Fruit fly (Drosophila melanogaster) whole organism, embryonic: ENCODE data around the gene CG9903.

Experiments used
- CG11560 ChIP-seq: fragments of 200-800 bp; sonication (Bioruptor generic); IDR thresholded peaks from 3 replicates; pipeline ENCODE4 v1.3.6; 2022; ENCODE audit warnings: missing biosample characterization, missing genetic modification characterization
- CG12219 ChIP-seq: fragments of 200-800 bp; sonication (Bioruptor generic); optimal IDR thresholded peaks from 3 replicates; lab custom pipeline; 2018; ENCODE audit warnings: missing biosample characterization, mild to moderate bottlenecking, missing genetic modification characterization
- CG13296 ChIP-seq: fragments of 200-800 bp; sonication (Bioruptor generic); optimal IDR thresholded peaks from 3 replicates; lab custom pipeline; 2018; ENCODE audit warnings: missing biosample characterization, mild to moderate bottlenecking, missing genetic modification characterization
- CG13894 ChIP-seq: fragments of 200-800 bp; sonication (Bioruptor generic); optimal IDR thresholded peaks from 3 replicates; lab custom pipeline; 2018; ENCODE audit warnings: missing biosample characterization, mild to moderate bottlenecking, missing genetic modification characterization, moderate library complexity
- CG1602 ChIP-seq: fragments of 200-800 bp; sonication (Bioruptor generic); optimal IDR thresholded peaks from 3 replicates; lab custom pipeline; 2016; ENCODE audit warnings: missing biosample characterization, missing genetic modification characterization
- CG1603 ChIP-seq: fragments of 200-800 bp; sonication (Bioruptor generic); optimal IDR thresholded peaks from 2 replicates; lab custom pipeline; 2019; ENCODE audit warnings: missing biosample characterization, mild to moderate bottlenecking, missing genetic modification characterization, moderate library complexity
- CG30403 ChIP-seq: fragments of 200-800 bp; sonication (Bioruptor generic); optimal IDR thresholded peaks from 3 replicates; lab custom pipeline; 2016; ENCODE audit warnings: missing biosample characterization, missing genetic modification characterization
- CG34224 ChIP-seq: fragments of 200-800 bp; sonication (Bioruptor generic); IDR thresholded peaks from 3 replicates; pipeline ENCODE4 v1.3.6; 2022; ENCODE audit warnings: missing biosample characterization, missing genetic modification characterization; ENCODE audit not compliant: partially characterized antibody
- CG3838 ChIP-seq: fragments of 200-800 bp; sonication (Bioruptor generic); optimal IDR thresholded peaks from 3 replicates; lab custom pipeline; 2016; ENCODE audit warnings: missing biosample characterization, missing genetic modification characterization
- CG3995 ChIP-seq: fragments of 200-800 bp; sonication (Bioruptor generic); optimal IDR thresholded peaks from 3 replicates; lab custom pipeline; 2016; ENCODE audit warnings: missing biosample characterization, missing genetic modification characterization
- CG4617 ChIP-seq: fragments of 200-800 bp; sonication (Bioruptor generic); optimal IDR thresholded peaks from 3 replicates; lab custom pipeline; 2016; ENCODE audit warnings: missing biosample characterization, missing genetic modification characterization, borderline replicate concordance
- CG6791 ChIP-seq: fragments of 200-800 bp; sonication (Bioruptor generic); IDR thresholded peaks from 3 replicates; pipeline ENCODE4 v1.3.6; 2022; ENCODE audit warnings: missing biosample characterization, missing genetic modification characterization; ENCODE audit not compliant: partially characterized antibody
- CG7357 ChIP-seq: fragments of 200-800 bp; sonication (Bioruptor generic); IDR thresholded peaks from 3 replicates; pipeline ENCODE4 v1.3.6; 2022; ENCODE audit warnings: missing biosample characterization, missing genetic modification characterization
- CG8944 ChIP-seq: fragments of 200-800 bp; sonication (Bioruptor generic); optimal IDR thresholded peaks from 3 replicates; lab custom pipeline; 2016; ENCODE audit warnings: missing biosample characterization, missing genetic modification characterization
- Dad ChIP-seq: fragments of 200-800 bp; sonication (Bioruptor generic); optimal IDR thresholded peaks from 3 replicates; lab custom pipeline; 2016; ENCODE audit warnings: missing biosample characterization, missing genetic modification characterization
- Dref ChIP-seq: fragments of 200-800 bp; sonication (Bioruptor generic); IDR thresholded peaks from 2 replicates; pipeline ENCODE4 v1.3.6; 2022; ENCODE audit warnings: missing biosample characterization, missing genetic modification characterization
- E2f2 ChIP-seq: fragments of 200-800 bp; sonication (Bioruptor generic); IDR thresholded peaks from 2 replicates; pipeline ENCODE4 v1.3.6; 2022; ENCODE audit warnings: missing biosample characterization, missing genetic modification characterization
- Elba2 ChIP-seq: fragments of 200-800 bp; sonication (Bioruptor generic); optimal IDR thresholded peaks from 3 replicates; lab custom pipeline; 2016; ENCODE audit warnings: missing biosample characterization, missing genetic modification characterization
- HLH54F ChIP-seq: fragments of 200-800 bp; sonication (Bioruptor generic); optimal IDR thresholded peaks from 3 replicates; lab custom pipeline; 2016; ENCODE audit warnings: missing biosample characterization, missing genetic modification characterization
- HmgZ ChIP-seq: fragments of 200-800 bp; sonication (Bioruptor generic); optimal IDR thresholded peaks from 2 replicates; lab custom pipeline; 2018; ENCODE audit warnings: missing biosample characterization, mild to moderate bottlenecking, missing genetic modification characterization
- Hr39 ChIP-seq: fragments of >200 bp; optimal IDR thresholded peaks from 2 replicates; lab custom pipeline; 2017
- Hr78 ChIP-seq, 2 experiments: fragments of 200-800 bp in 1 of 2; fragments of >200 bp in 1 of 2; sonication (Bioruptor generic) in 1 of 2; optimal IDR thresholded peaks; 2 replicates each; lab custom pipeline; 2017 to 2019; ENCODE audit warnings: missing biosample characterization in 2 of 2, missing genetic modification characterization in 2 of 2, mild to moderate bottlenecking in 1 of 2, moderate library complexity in 1 of 2
- MESR4 ChIP-seq: fragments of 200-800 bp; sonication (Bioruptor generic); optimal IDR thresholded peaks from 2 replicates; lab custom pipeline; 2018; ENCODE audit warnings: missing biosample characterization, mild to moderate bottlenecking, missing genetic modification characterization, moderate library complexity
- Myb ChIP-seq: fragments of 200-800 bp; sonication (Bioruptor generic); optimal IDR thresholded peaks from 2 replicates; lab custom pipeline; 2016; ENCODE audit warnings: missing biosample characterization, missing genetic modification characterization
- NK7.1 ChIP-seq: fragments of 200-800 bp; sonication (Bioruptor generic); optimal IDR thresholded peaks from 3 replicates; lab custom pipeline; 2016; ENCODE audit warnings: missing biosample characterization, missing genetic modification characterization
- Sox100B ChIP-seq: fragments of 200-800 bp; sonication (Bioruptor generic); optimal IDR thresholded peaks from 3 replicates; lab custom pipeline; 2018; ENCODE audit warnings: missing biosample characterization, mild to moderate bottlenecking, missing genetic modification characterization
- aop ChIP-seq: fragments of 200-800 bp; sonication (Bioruptor generic); IDR thresholded peaks from 2 replicates; pipeline ENCODE4 v1.3.6; 2022; ENCODE audit warnings: missing biosample characterization, missing genetic modification characterization
- ash1 ChIP-seq: fragments of 200-800 bp; sonication (Bioruptor generic); optimal IDR thresholded peaks from 2 replicates; lab custom pipeline; 2018; ENCODE audit warnings: missing biosample characterization, mild to moderate bottlenecking, missing genetic modification characterization
- bbx ChIP-seq: fragments of 200-800 bp; sonication (Bioruptor generic); IDR thresholded peaks from 2 replicates; pipeline ENCODE4 v1.3.6; 2022; ENCODE audit warnings: missing biosample characterization, missing genetic modification characterization; ENCODE audit not compliant: partially characterized antibody
- chif ChIP-seq, 2 experiments: fragments of 200-800 bp; sonication (Bioruptor generic); optimal IDR thresholded peaks; 3 replicates each; lab custom pipeline; 2016; ENCODE audit warnings: missing biosample characterization in 2 of 2, missing genetic modification characterization in 2 of 2
- disco-r ChIP-seq: fragments of 200-800 bp; sonication (Bioruptor generic); optimal IDR thresholded peaks from 2 replicates; lab custom pipeline; 2016; ENCODE audit warnings: missing biosample characterization, missing genetic modification characterization
- exex ChIP-seq: fragments of 200-800 bp; sonication (Bioruptor generic); optimal IDR thresholded peaks from 4 replicates; lab custom pipeline; 2018; ENCODE audit warnings: missing biosample characterization, mild to moderate bottlenecking, missing genetic modification characterization, moderate library complexity
- fu2 ChIP-seq: fragments of 200-800 bp; sonication (Bioruptor generic); optimal IDR thresholded peaks from 2 replicates; lab custom pipeline; 2016; ENCODE audit warnings: missing biosample characterization, missing genetic modification characterization
- gem ChIP-seq: fragments of 200-800 bp; sonication (Bioruptor generic); optimal IDR thresholded peaks from 2 replicates; lab custom pipeline; 2019; ENCODE audit warnings: missing biosample characterization, mild to moderate bottlenecking, missing genetic modification characterization, moderate library complexity
- grau ChIP-seq: fragments of 200-800 bp; optimal IDR thresholded peaks from 3 replicates; lab custom pipeline; 2019; ENCODE audit warnings: missing biosample characterization, mild to moderate bottlenecking, missing genetic modification characterization, moderate library complexity
- hbn ChIP-seq: fragments of 200-800 bp; sonication (Bioruptor generic); IDR thresholded peaks from 2 replicates; pipeline ENCODE4 v1.3.6; 2022; ENCODE audit warnings: missing biosample characterization, missing genetic modification characterization; ENCODE audit not compliant: partially characterized antibody
- knrl ChIP-seq: fragments of 200-800 bp; sonication (Bioruptor generic); IDR thresholded peaks from 3 replicates; pipeline ENCODE4 v1.3.6; 2022; ENCODE audit warnings: missing biosample characterization, missing genetic modification characterization; ENCODE audit not compliant: partially characterized antibody
- onecut ChIP-seq: fragments of 200-800 bp; sonication (Bioruptor generic); IDR thresholded peaks from 2 replicates; pipeline ENCODE4 v1.3.6; 2022; ENCODE audit warnings: missing biosample characterization, missing genetic modification characterization
- pb ChIP-seq: fragments of 200-800 bp; sonication (Bioruptor generic); optimal IDR thresholded peaks from 3 replicates; lab custom pipeline; 2016; ENCODE audit warnings: missing biosample characterization, missing genetic modification characterization
- pho ChIP-seq: fragments of 200-800 bp; sonication (Bioruptor generic); optimal IDR thresholded peaks from 2 replicates; lab custom pipeline; 2016; ENCODE audit warnings: missing biosample characterization, missing genetic modification characterization
- phol ChIP-seq: fragments of 200-800 bp; sonication (Bioruptor generic); optimal IDR thresholded peaks from 3 replicates; lab custom pipeline; 2018; ENCODE audit warnings: missing biosample characterization, mild to moderate bottlenecking, missing genetic modification characterization, moderate library complexity
- pzg ChIP-seq: fragments of 200-800 bp; sonication (Bioruptor generic); optimal IDR thresholded peaks from 3 replicates; lab custom pipeline; 2018; ENCODE audit warnings: missing biosample characterization, mild to moderate bottlenecking, missing genetic modification characterization, moderate library complexity
- repo ChIP-seq: fragments of 200-800 bp; sonication (Bioruptor generic); optimal IDR thresholded peaks from 2 replicates; lab custom pipeline; 2016; ENCODE audit warnings: missing biosample characterization, missing genetic modification characterization
- ro ChIP-seq: fragments of 200-800 bp; sonication (Bioruptor generic); IDR thresholded peaks from 2 replicates; pipeline ENCODE4 v1.3.6; 2022; ENCODE audit warnings: missing biosample characterization, missing genetic modification characterization
- stwl ChIP-seq: fragments of 200-800 bp; sonication (Bioruptor generic); optimal IDR thresholded peaks from 3 replicates; lab custom pipeline; 2018; ENCODE audit warnings: missing biosample characterization, mild to moderate bottlenecking, missing genetic modification characterization, moderate library complexity
- tio ChIP-seq: fragments of 200-800 bp; sonication (Bioruptor generic); optimal IDR thresholded peaks from 2 replicates; lab custom pipeline; 2017; ENCODE audit warnings: missing biosample characterization, missing genetic modification characterization, inconsistent platforms
- wdn ChIP-seq: fragments of 200-800 bp; sonication (Bioruptor generic); IDR thresholded peaks from 2 replicates; pipeline ENCODE4 v1.3.6; 2022; ENCODE audit warnings: missing biosample characterization, missing genetic modification characterization
- wor ChIP-seq: fragments of 200-800 bp; sonication (Bioruptor generic); IDR thresholded peaks from 2 replicates; pipeline ENCODE4 v1.3.6; 2022; ENCODE audit warnings: missing biosample characterization, missing genetic modification characterization
- zen2 ChIP-seq: fragments of 200-800 bp; sonication (Bioruptor generic); IDR thresholded peaks from 3 replicates; pipeline ENCODE4 v1.3.6; 2022; ENCODE audit warnings: missing biosample characterization, missing genetic modification characterization; ENCODE audit not compliant: partially characterized antibody
- zfh2 ChIP-seq: fragments of 200-800 bp; sonication (Bioruptor generic); optimal IDR thresholded peaks from 2 replicates; lab custom pipeline; 2016; ENCODE audit warnings: missing biosample characterization, missing genetic modification characterization

CG9903 gene

DNA sequence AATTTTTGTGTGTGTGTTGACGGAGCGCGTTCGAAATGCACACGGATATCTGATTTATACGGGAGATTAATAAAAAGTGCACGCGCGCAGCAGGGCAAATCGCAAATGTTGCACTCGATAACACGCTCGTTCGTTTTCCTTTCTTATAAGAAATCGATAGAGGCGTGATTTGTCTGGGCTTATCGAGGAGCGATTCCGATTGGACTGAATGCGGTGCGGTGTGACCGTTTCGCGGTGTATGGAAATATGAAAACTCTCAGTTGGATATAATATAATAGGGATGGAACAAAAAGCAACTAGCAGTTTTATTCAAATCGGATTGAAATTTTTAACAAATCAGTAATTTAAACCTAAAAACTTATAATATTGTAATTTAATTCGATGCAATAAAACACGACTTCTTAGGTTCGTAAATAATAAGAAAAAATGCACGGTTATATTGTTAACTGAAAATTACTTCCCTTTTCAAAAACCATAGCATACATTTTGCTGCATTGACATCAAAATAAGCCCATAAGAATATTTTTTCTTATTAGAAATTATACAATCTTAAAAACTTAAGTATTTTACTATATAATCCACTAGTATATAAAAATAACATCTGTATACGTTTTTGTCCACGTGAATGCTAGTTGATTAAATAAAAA lies 46.5 kb upstream of the CG9903 start, which contains the start of gene CanA-14F (continued):
- TF ChIP-seq zen2 (GFP tag; lab: Robert Waterston, UW) (peak; percentile 57; the same call in 2 of the 3 replicates), pb (GFP tag; lab: Kevin White, UChicago) (no peak), ash1 (GFP tag; lab: Kevin White, UChicago) (no peak), phol (tag; lab: Kevin White, UChicago) (peak; percentile 5), CG11560 (tag; lab: Robert Waterston, UW) (peak; percentile 70; the same call in 2 of the 3 replicates), tio (GFP tag; lab: Kevin White, UChicago) (no peak), onecut (peak; percentile 62; the same call in 1 of the 2 replicates), ro (GFP tag; lab: Robert Waterston, UW) (no peak), HmgZ (tag; lab: Kevin White, UChicago) (no peak), pzg (GFP tag; lab: Kevin White, UChicago) (peak; percentile 53), disco-r (no peak), zfh2 (GFP tag; lab: Kevin White, UChicago) (no peak), knrl (GFP tag; lab: Robert Waterston, UW) (peak; percentile 61; the same call in 2 of the 3 replicates), Hr39 (lab: Kevin White, UChicago) (no peak), Dad (GFP tag; lab: Kevin White, UChicago) (no peak), wor (GFP tag; lab: Robert Waterston, UW) (no peak), CG3995 (GFP tag; lab: Kevin White, UChicago) (peak; percentile 65), fu2 (GFP tag; lab: Kevin White, UChicago) (no peak), CG1603 (tag; lab: Kevin White, UChicago) (peak; percentile 39), CG1602 (GFP tag; lab: Kevin White, UChicago) (no peak), repo (GFP tag; lab: Kevin White, UChicago) (no peak), hbn (GFP tag; lab: Robert Waterston, UW) (peak; percentile 52; the same call in 1 of the 2 replicates), HLH54F (GFP tag; lab: Kevin White, UChicago) (no peak), MESR4 (GFP tag; lab: Kevin White, UChicago) (peak; percentile 47), CG3838 (no peak), exex (no peak), NK7.1 (GFP tag; lab: Kevin White, UChicago) (no peak), CG34224 (GFP tag; lab: Robert Waterston, UW) (peak; percentile 50; the same call in 2 of the 3 replicates), CG12219 (no peak), CG6791 (peak; percentile 79), Hr78 (GFP tag; optimal IDR thresholded peaks at IDR 0.05; lab: Kevin White, UChicago) (no peak), pho (GFP tag; lab: Kevin White, UChicago) (no peak), grau (no peak), CG8944 (GFP tag; lab: Kevin White, UChicago) (no peak), wdn (GFP tag; lab: Robert Waterston, UW) (no peak), gem (tag; lab: Kevin White, UChicago) (peak; percentile 19), bbx (GFP tag; lab: Robert Waterston, UW) (peak; percentile 71), CG4617 (no peak), CG13894 (tag; lab: Kevin White, UChicago) (peak; percentile 1), Sox100B (GFP tag; lab: Kevin White, UChicago) (no peak), Elba2 (GFP tag; lab: Kevin White, UChicago) (no peak), CG13296 (GFP tag; lab: Kevin White, UChicago) (no peak), CG7357 (GFP tag; lab: Robert Waterston, UW) (no peak), Dref (GFP tag; lab: Robert Waterston, UW) (peak; percentile 78), E2f2 (peak; percentile 20; the same call in 1 of the 2 replicates), Myb (GFP tag; lab: Kevin White, UChicago) (peak; percentile 66), chif (GFP tag; optimal IDR thresholded peaks at IDR 0.05; lab: Kevin White, UChicago) (no peak), stwl (tag; lab: Kevin White, UChicago) (peak; percentile 67), CG30403 (peak; percentile 23), aop (GFP tag; lab: Robert Waterston, UW) (no peak)
